Fruit fly (Drosophila melanogaster) whole organism, prepupa: Measurements from ENCODE around the gene CG10993.
A peak's percentile ranks its signal among the peaks of the same experiment; 100 is the strongest.

Source experiments
- CG1621 ChIP-seq: fragments of 200-800 bp; sonication (Bioruptor generic); optimal IDR thresholded peaks from 3 replicates; lab custom pipeline; 2018; ENCODE audit warnings: missing biosample characterization, mild to moderate bottlenecking, missing genetic modification characterization
- CG16779 ChIP-seq: fragments of 200-800 bp; sonication (Bioruptor generic); optimal IDR thresholded peaks from 3 replicates; lab custom pipeline; 2017; ENCODE audit warnings: missing biosample characterization, mild to moderate bottlenecking, missing genetic modification characterization
- CG4318 ChIP-seq: fragments of 200-800 bp; sonication (Bioruptor generic); optimal IDR thresholded peaks from 3 replicates; lab custom pipeline; 2017; ENCODE audit warnings: missing biosample characterization, mild to moderate bottlenecking, missing genetic modification characterization
- CG6854 ChIP-seq: fragments of 200-800 bp; sonication (Bioruptor generic); optimal IDR thresholded peaks from 2 replicates; lab custom pipeline; 2017; ENCODE audit warnings: missing biosample characterization, mild to moderate bottlenecking, missing genetic modification characterization
- Eip78C ChIP-seq: fragments of 200-800 bp; sonication (Bioruptor generic); peaks from one replicate; lab custom pipeline; 2016; ENCODE audit warnings: missing biosample characterization, missing genetic modification characterization
- Ets96B ChIP-seq: fragments of 200-800 bp; optimal IDR thresholded peaks from 2 replicates; lab custom pipeline; 2019; ENCODE audit warnings: missing biosample characterization, mild to moderate bottlenecking, missing genetic modification characterization, moderate library complexity
- esn ChIP-seq: fragments of 200-800 bp; sonication (Bioruptor generic); optimal IDR thresholded peaks from 2 replicates; lab custom pipeline; 2016; ENCODE audit warnings: missing biosample characterization, mild to moderate bottlenecking, missing genetic modification characterization, moderate library complexity
- fd59A ChIP-seq: fragments of 200-800 bp; sonication (Bioruptor generic); optimal IDR thresholded peaks from 2 replicates; lab custom pipeline; 2017; ENCODE audit warnings: missing biosample characterization, mild to moderate bottlenecking, missing genetic modification characterization, missing genetic modification reagents
- fkh ChIP-seq: fragments of 200-800 bp; sonication (Bioruptor generic); optimal IDR thresholded peaks from 3 replicates; lab custom pipeline; 2017; ENCODE audit warnings: missing biosample characterization, mild to moderate bottlenecking, missing genetic modification characterization, moderate library complexity
- vri ChIP-seq: fragments of 200-800 bp; sonication (Bioruptor generic); optimal IDR thresholded peaks from 3 replicates; lab custom pipeline; 2016; ENCODE audit warnings: missing biosample characterization, mild to moderate bottlenecking, missing genetic modification characterization

- TF ChIP-seq CG6854 (peak; percentile 21), fd59A (GFP tag; lab: Kevin White, UChicago) (peak; percentile 81), CG4318 (GFP tag; lab: Kevin White, UChicago) (peak; percentile 92), Ets96B (tag; lab: Kevin White, UChicago) (peak; percentile 71), esn (peak; percentile 88), Eip78C (GFP tag; lab: Kevin White, UChicago) (peak; percentile 94), CG1621 (tag; lab: Kevin White, UChicago) (peak; percentile 37), CG16779 (tag; lab: Kevin White, UChicago) (peak; percentile 51), fkh (GFP tag; lab: Kevin White, UChicago) (peak; percentile 23), vri (peak; percentile 9)
Observed at dm6 chrX:13762372-13762883, 28.5 kb downstream of the CG10993 start, which contains the start of gene rdgB.
